Fruit fly (Drosophila melanogaster) whole organism, embryonic: ENCODE measurements around the gene AstC.

Source experiments
- Abd-B ChIP-seq: fragments of 200-800 bp; sonication (Bioruptor generic); optimal IDR thresholded peaks from 2 replicates; lab custom pipeline; 2018; ENCODE audit warnings: missing biosample characterization, mild to moderate bottlenecking, missing genetic modification characterization, moderate library complexity
- Ada2b ChIP-seq: fragments of 200-800 bp; sonication (Bioruptor generic); IDR thresholded peaks from 2 replicates; pipeline ENCODE4 v1.3.6; 2022; ENCODE audit warnings: missing biosample characterization, missing genetic modification characterization
- Bdp1 ChIP-seq: fragments of 200-800 bp; sonication (Bioruptor generic); optimal IDR thresholded peaks from 3 replicates; lab custom pipeline; 2016; ENCODE audit warnings: missing biosample characterization, missing genetic modification characterization
- CG10565 ChIP-seq: fragments of 200-800 bp; sonication (Bioruptor generic); optimal IDR thresholded peaks from 3 replicates; lab custom pipeline; 2016; ENCODE audit warnings: missing biosample characterization, mild to moderate bottlenecking, missing genetic modification characterization
- CG10654 ChIP-seq: fragments of 200-800 bp; sonication (Bioruptor generic); optimal IDR thresholded peaks from 2 replicates; lab custom pipeline; 2016; ENCODE audit warnings: missing biosample characterization, missing genetic modification characterization
- CG11696 ChIP-seq: fragments of 200-800 bp; sonication (Bioruptor generic); IDR thresholded peaks from 2 replicates; pipeline ENCODE4 v1.3.6; 2022; ENCODE audit warnings: missing biosample characterization, missing genetic modification characterization
- CG12299 ChIP-seq: fragments of 200-800 bp; sonication (Bioruptor generic); optimal IDR thresholded peaks from 2 replicates; lab custom pipeline; 2018; ENCODE audit warnings: missing biosample characterization, mild to moderate bottlenecking, missing genetic modification characterization
- CG16813 ChIP-seq: fragments of 200-800 bp; sonication (Bioruptor generic); IDR thresholded peaks from 3 replicates; pipeline ENCODE4 v1.3.6; 2022; ENCODE audit warnings: missing biosample characterization, missing genetic modification characterization; ENCODE audit not compliant: partially characterized antibody
- CG16863 ChIP-seq: fragments of 200-800 bp; sonication (Bioruptor generic); optimal IDR thresholded peaks from 3 replicates; lab custom pipeline; 2016; ENCODE audit warnings: missing biosample characterization, missing genetic modification characterization
- CG17359 ChIP-seq: fragments of 200-800 bp; sonication (Bioruptor generic); optimal IDR thresholded peaks from 3 replicates; lab custom pipeline; 2018; ENCODE audit warnings: missing biosample characterization, mild to moderate bottlenecking, missing genetic modification characterization, moderate library complexity
- CG17385 ChIP-seq: fragments of 200-800 bp; sonication (Bioruptor generic); optimal IDR thresholded peaks from 3 replicates; lab custom pipeline; 2018; ENCODE audit warnings: missing biosample characterization, mild to moderate bottlenecking, missing genetic modification characterization
- CG2889 ChIP-seq: fragments of 200-800 bp; sonication (Bioruptor generic); IDR thresholded peaks from 3 replicates; pipeline ENCODE4 v1.3.6; 2022; ENCODE audit warnings: missing biosample characterization, missing genetic modification characterization
- CG3407 ChIP-seq: fragments of 200-800 bp; sonication (Bioruptor generic); optimal IDR thresholded peaks from 2 replicates; lab custom pipeline; 2018; ENCODE audit warnings: missing biosample characterization, mild to moderate bottlenecking, missing genetic modification characterization
- CG43689 ChIP-seq: fragments of 200-800 bp; sonication (Bioruptor generic); IDR thresholded peaks from 2 replicates; pipeline ENCODE4 v1.3.6; 2022; ENCODE audit warnings: missing biosample characterization, missing genetic modification characterization
- CG6854 ChIP-seq: fragments of 200-800 bp; sonication (Bioruptor generic); optimal IDR thresholded peaks from 3 replicates; lab custom pipeline; 2017; ENCODE audit warnings: missing biosample characterization, mild to moderate bottlenecking, missing genetic modification characterization
- CG7372 ChIP-seq: fragments of 200-800 bp; sonication (Bioruptor generic); IDR thresholded peaks from 2 replicates; pipeline ENCODE4 v1.3.6; 2022; ENCODE audit warnings: missing biosample characterization, missing genetic modification characterization
- CG8765 ChIP-seq: fragments of 200-800 bp; sonication (Bioruptor generic); IDR thresholded peaks from 2 replicates; pipeline ENCODE4 v1.3.6; 2022; ENCODE audit warnings: missing biosample characterization, missing genetic modification characterization
- CG8944 ChIP-seq: fragments of 200-800 bp; sonication (Bioruptor generic); optimal IDR thresholded peaks from 3 replicates; lab custom pipeline; 2016; ENCODE audit warnings: missing biosample characterization, missing genetic modification characterization
- CG9437 ChIP-seq: fragments of 200-800 bp; sonication (Bioruptor generic); optimal IDR thresholded peaks from 2 replicates; lab custom pipeline; 2018; ENCODE audit warnings: missing biosample characterization, mild to moderate bottlenecking, missing genetic modification characterization
- CG9876 ChIP-seq: fragments of 200-800 bp; sonication (Bioruptor generic); optimal IDR thresholded peaks from 2 replicates; lab custom pipeline; 2016; ENCODE audit warnings: missing biosample characterization, missing genetic modification characterization
- CTCF ChIP-seq: fragments of 200-800 bp; sonication (Bioruptor generic); optimal IDR thresholded peaks from 2 replicates; lab custom pipeline; 2017; ENCODE audit warnings: missing biosample characterization, mild to moderate bottlenecking, missing genetic modification characterization, moderate library complexity
- D19A ChIP-seq: fragments of 200-800 bp; optimal IDR thresholded peaks from 3 replicates; lab custom pipeline; 2019; ENCODE audit warnings: missing biosample characterization, mild to moderate bottlenecking, missing genetic modification characterization, moderate library complexity
- Deaf1 ChIP-seq: fragments of 200-800 bp; optimal IDR thresholded peaks from 3 replicates; lab custom pipeline; 2019; ENCODE audit warnings: missing biosample characterization, mild to moderate bottlenecking, missing genetic modification characterization, moderate library complexity
- ERR ChIP-seq: fragments of 200-800 bp; sonication (Bioruptor generic); optimal IDR thresholded peaks from 2 replicates; lab custom pipeline; 2016; ENCODE audit warnings: missing biosample characterization, missing genetic modification characterization
- HHEX ChIP-seq: fragments of 200-800 bp; sonication (Bioruptor generic); optimal IDR thresholded peaks from 3 replicates; lab custom pipeline; 2017; ENCODE audit warnings: missing biosample characterization, mild to moderate bottlenecking, missing genetic modification characterization, missing genetic modification reagents
- MBD-R2 ChIP-seq: fragments of 200-800 bp; sonication (Bioruptor generic); IDR thresholded peaks from 2 replicates; pipeline ENCODE4 v1.3.6; 2022; ENCODE audit warnings: missing biosample characterization, missing genetic modification characterization
- Med ChIP-seq: fragments of 200-800 bp; sonication (Bioruptor generic); peaks from one replicate; lab custom pipeline; 2016; ENCODE audit warnings: missing biosample characterization, missing genetic modification characterization, mild to moderate bottlenecking, inconsistent platforms, moderate library complexity
- NC2α ChIP-seq: fragments of 200-800 bp; sonication (Bioruptor generic); optimal IDR thresholded peaks from 2 replicates; lab custom pipeline; 2016; ENCODE audit warnings: missing biosample characterization, missing genetic modification characterization
- NfI ChIP-seq: fragments of 200-800 bp; sonication (Bioruptor generic); optimal IDR thresholded peaks from 3 replicates; lab custom pipeline; 2018; ENCODE audit warnings: missing biosample characterization, mild to moderate bottlenecking, missing genetic modification characterization, moderate library complexity
- Ptx1 ChIP-seq: fragments of 200-800 bp; sonication (Bioruptor generic); IDR thresholded peaks from 2 replicates; pipeline ENCODE4 v1.3.6; 2022; ENCODE audit warnings: missing biosample characterization, missing genetic modification characterization
- Spps ChIP-seq: fragments of 200-800 bp; sonication (Bioruptor generic); optimal IDR thresholded peaks from 2 replicates; lab custom pipeline; 2018; ENCODE audit warnings: missing biosample characterization, mild to moderate bottlenecking, missing genetic modification characterization
- ash1 ChIP-seq: fragments of 200-800 bp; sonication (Bioruptor generic); optimal IDR thresholded peaks from 2 replicates; lab custom pipeline; 2018; ENCODE audit warnings: missing biosample characterization, mild to moderate bottlenecking, missing genetic modification characterization
- bcd ChIP-seq: fragments of 200-800 bp; sonication (Bioruptor generic); optimal IDR thresholded peaks from 2 replicates; lab custom pipeline; 2017; ENCODE audit warnings: missing biosample characterization, mild to moderate bottlenecking, missing genetic modification characterization
- cad ChIP-seq: fragments of >200 bp; optimal IDR thresholded peaks from 2 replicates; lab custom pipeline; 2017; ENCODE audit warnings: missing biosample characterization, missing genetic modification characterization
- chif ChIP-seq, 2 experiments: fragments of 200-800 bp; sonication (Bioruptor generic); optimal IDR thresholded peaks; 3 replicates each; lab custom pipeline; 2016; ENCODE audit warnings: missing biosample characterization in 2 of 2, missing genetic modification characterization in 2 of 2
- dmrt99B ChIP-seq: fragments of 200-800 bp; sonication (Bioruptor generic); optimal IDR thresholded peaks from 2 replicates; lab custom pipeline; 2018; ENCODE audit warnings: missing biosample characterization, mild to moderate bottlenecking, missing genetic modification characterization, moderate library complexity
- dpn ChIP-seq, 2 experiments: fragments of 200-800 bp; sonication (Bioruptor generic); optimal IDR thresholded peaks; 3 replicates each; lab custom pipeline; 2016; ENCODE audit warnings: missing biosample characterization in 2 of 2, missing genetic modification characterization in 2 of 2
- gcm ChIP-seq: fragments of 200-800 bp; sonication (Bioruptor generic); optimal IDR thresholded peaks from 2 replicates; lab custom pipeline; 2019; ENCODE audit warnings: missing biosample characterization, mild to moderate bottlenecking, missing genetic modification characterization, moderate library complexity
- ind ChIP-seq: fragments of 200-800 bp; sonication (Bioruptor generic); optimal IDR thresholded peaks from 3 replicates; lab custom pipeline; 2016; ENCODE audit warnings: missing biosample characterization, missing genetic modification characterization
- kay ChIP-seq: fragments of 200-800 bp; sonication (Bioruptor generic); optimal IDR thresholded peaks from 2 replicates; lab custom pipeline; 2016; ENCODE audit warnings: missing biosample characterization, missing genetic modification characterization
- lbe ChIP-seq: fragments of 200-800 bp; sonication (Bioruptor generic); optimal IDR thresholded peaks from 2 replicates; lab custom pipeline; 2016; ENCODE audit warnings: missing biosample characterization, mild to moderate bottlenecking, missing genetic modification characterization
- mam ChIP-seq: fragments of 200-800 bp; sonication (Bioruptor generic); optimal IDR thresholded peaks from 3 replicates; lab custom pipeline; 2016; ENCODE audit warnings: missing biosample characterization, missing genetic modification characterization
- p53 ChIP-seq: fragments of 200-800 bp; sonication (Bioruptor generic); optimal IDR thresholded peaks from 2 replicates; lab custom pipeline; 2016; ENCODE audit warnings: missing biosample characterization, missing genetic modification characterization
- pan ChIP-seq, 4 experiments: fragments of >200 bp in 3 of 4; fragments of 200-800 bp in 1 of 4; sonication (Bioruptor generic) in 1 of 4; optimal IDR thresholded peaks in 3 of 4; IDR thresholded peaks in 1 of 4; 2 replicates each; pipeline versions ENCODE4 v1.3.6 to Lab custom; 2017 to 2022; ENCODE audit warnings: missing biosample characterization in 2 of 4, missing genetic modification characterization in 2 of 4, mixed read lengths in 1 of 4
- pum ChIP-seq: fragments of 200-800 bp; sonication (Bioruptor generic); optimal IDR thresholded peaks from 2 replicates; lab custom pipeline; 2016; ENCODE audit warnings: missing biosample characterization, missing genetic modification characterization
- ro ChIP-seq: fragments of 200-800 bp; sonication (Bioruptor generic); IDR thresholded peaks from 2 replicates; pipeline ENCODE4 v1.3.6; 2022; ENCODE audit warnings: missing biosample characterization, missing genetic modification characterization
- sqz ChIP-seq: fragments of 200-800 bp; sonication (Bioruptor generic); optimal IDR thresholded peaks from 3 replicates; lab custom pipeline; 2018; ENCODE audit warnings: missing biosample characterization, mild to moderate bottlenecking, missing genetic modification characterization
- stc ChIP-seq: fragments of 200-800 bp; sonication (Bioruptor generic); IDR thresholded peaks from 2 replicates; pipeline ENCODE4 v1.3.6; 2022; ENCODE audit warnings: missing biosample characterization, missing genetic modification characterization
- stwl ChIP-seq: fragments of 200-800 bp; sonication (Bioruptor generic); optimal IDR thresholded peaks from 3 replicates; lab custom pipeline; 2018; ENCODE audit warnings: missing biosample characterization, mild to moderate bottlenecking, missing genetic modification characterization, moderate library complexity
- sug ChIP-seq: fragments of 200-800 bp; optimal IDR thresholded peaks from 2 replicates; lab custom pipeline; 2019; ENCODE audit warnings: missing biosample characterization, mild to moderate bottlenecking, missing genetic modification characterization, moderate library complexity

AstC gene

DNA sequence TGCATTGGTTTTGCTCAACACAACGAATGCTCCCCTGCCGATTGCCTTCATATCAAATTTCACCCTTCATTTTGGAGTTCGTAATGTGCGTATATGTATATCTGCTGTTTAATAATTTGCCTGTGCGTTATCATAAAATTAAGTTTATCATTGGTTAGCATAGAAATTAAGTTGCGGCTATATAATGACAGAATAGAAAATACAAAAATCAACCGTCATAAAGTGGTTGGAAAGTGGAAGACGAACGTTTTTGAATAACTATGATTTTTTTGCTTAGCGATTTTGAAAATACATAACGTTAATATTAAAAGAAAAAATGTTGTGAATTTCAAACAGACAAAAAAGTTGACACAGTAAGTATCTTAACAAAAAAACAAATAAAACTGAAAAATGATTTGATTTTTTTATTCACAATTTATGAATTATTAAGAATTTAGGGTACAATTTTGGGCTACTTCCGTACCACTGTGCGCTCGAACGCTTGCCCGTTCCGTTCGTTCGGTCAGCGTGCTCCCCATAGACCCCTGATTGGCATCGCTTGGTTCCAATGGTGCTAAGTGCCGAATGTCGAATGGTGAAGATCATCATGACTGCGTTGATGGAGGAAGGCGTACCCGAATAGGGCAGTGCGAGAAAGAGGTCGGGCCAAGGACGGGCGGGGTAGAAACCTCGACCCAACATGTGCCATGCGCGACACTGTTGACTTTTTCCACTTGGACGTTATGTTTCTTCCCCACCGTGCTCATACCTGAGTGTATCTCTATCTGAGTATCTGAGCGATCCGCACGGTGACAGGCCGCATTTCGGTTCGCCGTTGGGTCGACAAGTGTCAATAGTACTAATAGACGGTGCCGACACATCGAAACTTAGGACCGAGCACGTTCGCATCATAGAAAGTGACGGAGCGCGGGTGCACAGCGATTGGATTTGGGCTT lies 43.3 kb downstream of the AstC start (continued):
- TF ChIP-seq Bdp1 (GFP tag; lab: Kevin White, UChicago) (no peak), dpn (GFP tag; optimal IDR thresholded peaks at IDR 0.05; lab: Kevin White, UChicago) (peak; percentile 19 to 51), sqz (GFP tag; lab: Kevin White, UChicago) (no peak), pan (optimal IDR thresholded peaks at IDR 0.05; lab: Kevin White, UChicago) (no peak), pan (GFP tag; optimal IDR thresholded peaks at IDR 0.05 in 1 of 2, IDR thresholded peaks at IDR 0.05 in 1 of 2) (no peak), pum (GFP tag; lab: Kevin White, UChicago) (peak; percentile 28), NfI (GFP tag; lab: Kevin White, UChicago) (no peak), Med (GFP tag; lab: Kevin White, UChicago) (peak; percentile 75), bcd (GFP tag; lab: Kevin White, UChicago) (no peak), ash1 (GFP tag; lab: Kevin White, UChicago) (no peak), CG9876 (GFP tag; lab: Kevin White, UChicago) (no peak), chif (GFP tag; optimal IDR thresholded peaks at IDR 0.05; lab: Kevin White, UChicago) (peak in 1 of 2 experiments; percentile 58), mam (GFP tag; lab: Kevin White, UChicago) (peak; percentile 4), Ada2b (GFP tag; lab: Robert Waterston, UW) (no peak), p53 (GFP tag; lab: Kevin White, UChicago) (no peak), MBD-R2 (GFP tag; lab: Robert Waterston, UW) (no peak), CG10654 (GFP tag; lab: Kevin White, UChicago) (no peak), HHEX (GFP tag; lab: Kevin White, UChicago) (no peak), CG12299 (tag; lab: Kevin White, UChicago) (no peak), Spps (tag; lab: Kevin White, UChicago) (peak; percentile 15), cad (GFP tag; lab: Kevin White, UChicago) (no peak), CG43689 (GFP tag; lab: Robert Waterston, UW) (no peak), kay (GFP tag; lab: Kevin White, UChicago) (no peak), Abd-B (GFP tag; lab: Kevin White, UChicago) (no peak), dmrt99B (tag; lab: Kevin White, UChicago) (peak; percentile 50), CTCF (GFP tag; lab: Kevin White, UChicago) (no peak), sug (tag; lab: Kevin White, UChicago) (no peak), CG9437 (GFP tag; lab: Kevin White, UChicago) (peak; percentile 53), CG10565 (GFP tag; lab: Kevin White, UChicago) (no peak), stc (GFP tag; lab: Robert Waterston, UW) (peak; percentile 36), D19A (peak; percentile 64), CG17359 (tag; lab: Kevin White, UChicago) (peak; percentile 17), gcm (GFP tag; lab: Kevin White, UChicago) (peak; percentile 49), CG2889 (GFP tag; lab: Robert Waterston, UW) (no peak), Ptx1 (GFP tag; lab: Robert Waterston, UW) (peak; percentile 72), stwl (tag; lab: Kevin White, UChicago) (no peak), CG16813 (GFP tag; lab: Robert Waterston, UW) (no peak), NC2α (GFP tag; lab: Kevin White, UChicago) (peak; percentile 58), CG8765 (GFP tag; lab: Robert Waterston, UW) (no peak), CG6854 (GFP tag; lab: Kevin White, UChicago) (no peak), CG11696 (no peak), CG3407 (GFP tag; lab: Kevin White, UChicago) (peak; percentile 8), CG8944 (GFP tag; lab: Kevin White, UChicago) (peak; percentile 2), ind (peak; percentile 30), ro (GFP tag; lab: Robert Waterston, UW) (no peak), CG7372 (GFP tag; lab: Robert Waterston, UW) (no peak), CG16863 (peak; percentile 36), CG17385 (GFP tag; lab: Kevin White, UChicago) (peak; percentile 47), ERR (no peak), Deaf1 (no peak), lbe (GFP tag; lab: Kevin White, UChicago) (no peak)
